3 fruit fly cellular contexts compared by ENCODE assay signal in the genomic region with DNA sequence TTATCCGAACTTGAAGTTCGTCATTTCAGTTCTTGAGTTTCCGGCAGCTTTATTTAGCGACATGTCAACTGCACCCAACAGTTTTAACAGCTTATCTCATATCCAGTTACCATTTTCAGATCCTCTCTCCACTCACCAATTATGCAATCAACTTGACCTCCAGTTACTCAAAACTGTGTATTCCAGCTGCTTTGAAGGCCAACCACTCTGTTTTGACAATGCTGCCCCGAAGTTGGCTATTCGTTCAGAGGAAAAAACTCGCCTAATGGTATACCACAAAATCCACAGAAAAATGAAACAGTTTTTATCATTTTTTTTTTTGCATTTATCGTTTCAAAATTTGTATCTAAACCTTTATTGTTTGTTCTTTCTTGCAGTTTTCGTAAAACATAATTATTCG.
TF ChIP-seq lines count a peak whose summit lies in the region.

No protein-coding gene starts in this region.

- no peak for TF ChIP-seq CTCF in whole organism, embryonic (GFP tag; optimal IDR thresholded peaks at IDR 0.05; lab: Kevin White, UChicago)

TF ChIP-seq in whole organism, embryonic, 481 proteins besides CTCF, POLR2A, EP300 and RAD21 (continues in another document):
- TF ChIP-seq CG4730 (GFP tag; IDR thresholded peaks at IDR 0.05; lab: Robert Waterston, UW) (no peak), HmgZ (tag; optimal IDR thresholded peaks at IDR 0.05; lab: Kevin White, UChicago) (peak; percentile 32), Abd-B (GFP tag; optimal IDR thresholded peaks at IDR 0.05; lab: Kevin White, UChicago) (no peak), CG2120 (GFP tag; optimal IDR thresholded peaks at IDR 0.05; lab: Kevin White, UChicago) (no peak), Hr78 (GFP tag; optimal IDR thresholded peaks at IDR 0.05; lab: Kevin White, UChicago) (peak in 1 of 2 experiments; percentile 41), lola (GFP tag; optimal IDR thresholded peaks at IDR 0.05; lab: Kevin White, UChicago) (peak in 1 of 3 experiments; percentile 75), usp (GFP tag; optimal IDR thresholded peaks at IDR 0.05; lab: Kevin White, UChicago) (no peak), CG6254 (GFP tag; optimal IDR thresholded peaks at IDR 0.05; lab: Kevin White, UChicago) (no peak), CG1529 (GFP tag; optimal IDR thresholded peaks at IDR 0.05; lab: Kevin White, UChicago) (no peak), sqz (GFP tag; optimal IDR thresholded peaks at IDR 0.05; lab: Kevin White, UChicago) (no peak), mirr (GFP tag; optimal IDR thresholded peaks at IDR 0.05; lab: Kevin White, UChicago) (peak; percentile 11), Fer2 (tag; optimal IDR thresholded peaks at IDR 0.05; lab: Kevin White, UChicago) (no peak), HmgD (GFP tag; optimal IDR thresholded peaks at IDR 0.05; lab: Kevin White, UChicago) (no peak), ftz-f1 (GFP tag; optimal IDR thresholded peaks at IDR 0.05; lab: Kevin White, UChicago) (peak; percentile 99), Doc2 (GFP tag; IDR thresholded peaks at IDR 0.05; lab: Robert Waterston, UW) (no peak), CG8290 (GFP tag; optimal IDR thresholded peaks at IDR 0.05; lab: Kevin White, UChicago) (no peak), CG8290 (tag; optimal IDR thresholded peaks at IDR 0.05; lab: Kevin White, UChicago) (peak in 1 of 2 experiments; percentile 54), crp (GFP tag; optimal IDR thresholded peaks at IDR 0.05; lab: Kevin White, UChicago) (peak in 1 of 2 experiments; percentile 13), vfl (GFP tag; optimal IDR thresholded peaks at IDR 0.05; lab: Kevin White, UChicago) (no peak), CG42726 (GFP tag; IDR thresholded peaks at IDR 0.05; lab: Robert Waterston, UW; ENCODE audit: partially characterized antibody) (no peak), sisA (GFP tag; IDR thresholded peaks at IDR 0.05; lab: Robert Waterston, UW) (no peak), Antp (GFP tag; optimal IDR thresholded peaks at IDR 0.05; lab: Kevin White, UChicago) (no peak), Pdp1 (GFP tag; optimal IDR thresholded peaks at IDR 0.05; lab: Kevin White, UChicago) (peak in 1 of 2 experiments; percentile 99), ERR (GFP tag; optimal IDR thresholded peaks at IDR 0.05; lab: Kevin White, UChicago) (peak; percentile 4), CG17612 (GFP tag; IDR thresholded peaks at IDR 0.05; lab: Robert Waterston, UW) (peak; percentile 60; the same call in 1 of the 2 replicates), phol (tag; optimal IDR thresholded peaks at IDR 0.05; lab: Kevin White, UChicago) (no peak), CG11695 (GFP tag; IDR thresholded peaks at IDR 0.05; lab: Robert Waterston, UW) (0 out of 3 replicates have a peak, but pooled peaks have one; percentile 9), CG7372 (GFP tag; IDR thresholded peaks at IDR 0.05; lab: Robert Waterston, UW) (no peak)

TF ChIP-seq in whole organism, prepupa, 60 proteins besides CTCF, POLR2A, EP300 and RAD21:
- TF ChIP-seq dsx (GFP tag; optimal IDR thresholded peaks at IDR 0.05; lab: Kevin White, UChicago; ENCODE audit: poor library complexity, severe bottlenecking): no peak
- TF ChIP-seq Sox14 (GFP tag; optimal IDR thresholded peaks at IDR 0.05; lab: Kevin White, UChicago): no peak
- no peak for TF ChIP-seq Smox (GFP tag; optimal IDR thresholded peaks at IDR 0.05; lab: Kevin White, UChicago)
- TF ChIP-seq vri (GFP tag; optimal IDR thresholded peaks at IDR 0.05; lab: Kevin White, UChicago): peak; percentile 79
- no peak for TF ChIP-seq Sox15 (GFP tag; optimal IDR thresholded peaks at IDR 0.05; lab: Kevin White, UChicago)

TF ChIP-seq in whole organism, wandering third instar larva, 38 proteins besides CTCF, POLR2A, EP300 and RAD21:
- TF ChIP-seq tai (GFP tag; optimal IDR thresholded peaks at IDR 0.05; lab: Kevin White, UChicago): no peak
- TF ChIP-seq Vsx2 (GFP tag; optimal IDR thresholded peaks at IDR 0.05; lab: Kevin White, UChicago; ENCODE audit: partially characterized antibody): peak; percentile 36
- peak; percentile 86 for TF ChIP-seq N (GFP tag; optimal IDR thresholded peaks at IDR 0.05; lab: Kevin White, UChicago)
- peak; percentile 49 for TF ChIP-seq Dif (GFP tag; optimal IDR thresholded peaks at IDR 0.05; lab: Kevin White, UChicago; ENCODE audit: partially characterized antibody)
- peak; percentile 75 for TF ChIP-seq Myc (optimal IDR thresholded peaks at IDR 0.05; lab: Kevin White, UChicago)
- TF ChIP-seq HLH106 (tag; optimal IDR thresholded peaks at IDR 0.05; lab: Kevin White, UChicago): no peak
- TF ChIP-seq CrebA (GFP tag; optimal IDR thresholded peaks at IDR 0.05; lab: Kevin White, UChicago; ENCODE audit: borderline replicate concordance): no peak
- no peak for TF ChIP-seq sv (GFP tag; optimal IDR thresholded peaks at IDR 0.05; lab: Kevin White, UChicago)
